Worm (Caenorhabditis elegans) whole organism, early embryonic: ENCODE results near the gene C16E9.1.

Experiments
- B0310.2 ChIP-seq: sonication (generic microtip); optimal IDR thresholded peaks from 2 replicates; lab custom pipeline; 2016; ENCODE audit warnings: mild to moderate bottlenecking, missing genetic modification characterization, missing compliant biosample characterization
- F13C5.2 ChIP-seq: sonication (generic microtip); optimal IDR thresholded peaks from 2 replicates; lab custom pipeline; 2017; ENCODE audit warnings: mild to moderate bottlenecking, missing genetic modification characterization, inconsistent platforms, missing compliant biosample characterization
- aly-1 ChIP-seq: sonication (generic microtip); optimal IDR thresholded peaks from 2 replicates; lab custom pipeline; 2016; ENCODE audit warnings: missing genetic modification characterization, missing compliant biosample characterization
- ama-1 ChIP-seq: fragments of 150-350 bp; optimal IDR thresholded peaks from 2 replicates; lab custom pipeline; 2014
- ceh-13 ChIP-seq: fragments of 200-800 bp; sonication (Bioruptor generic); optimal IDR thresholded peaks from 2 replicates; lab custom pipeline; 2018; ENCODE audit warnings: mild to moderate bottlenecking, missing genetic modification characterization, missing compliant biosample characterization
- ceh-36 ChIP-seq: sonication (generic microtip); optimal IDR thresholded peaks from 2 replicates; lab custom pipeline; 2016; ENCODE audit warnings: missing genetic modification characterization, inconsistent platforms, missing compliant biosample characterization
- ets-7 ChIP-seq: sonication (generic microtip); optimal IDR thresholded peaks from 2 replicates; lab custom pipeline; 2016; ENCODE audit warnings: missing genotype, missing genetic modification characterization, missing compliant biosample characterization
- flt-1 ChIP-seq: fragments of 200-800 bp; sonication (Bioruptor generic); IDR thresholded peaks from 2 replicates; pipeline ENCODE4 v1.3.6; 2022; ENCODE audit warnings: missing genetic modification characterization, missing compliant biosample characterization
- hmbx-1 ChIP-seq: sonication (generic microtip); optimal IDR thresholded peaks from 2 replicates; lab custom pipeline; 2016; ENCODE audit warnings: mild to moderate bottlenecking, missing genetic modification characterization, missing compliant biosample characterization
- hmg-4 ChIP-seq: fragments of 200-800 bp; sonication (Bioruptor generic); optimal IDR thresholded peaks from 2 replicates; lab custom pipeline; 2018; ENCODE audit warnings: mild to moderate bottlenecking, missing genetic modification characterization, missing compliant biosample characterization
- hnd-1 ChIP-seq: sonication (generic microtip); optimal IDR thresholded peaks from 2 replicates; lab custom pipeline; 2016; ENCODE audit warnings: missing genetic modification characterization, missing compliant biosample characterization
- pes-1 ChIP-seq: fragments of 200-800 bp; sonication (Bioruptor generic); IDR thresholded peaks from 2 replicates; pipeline ENCODE4 v1.3.6; 2022; ENCODE audit warnings: missing genetic modification reagents, missing genetic modification characterization, missing compliant biosample characterization
- scrt-1 ChIP-seq: fragments of 200-800 bp; sonication (Bioruptor generic); IDR thresholded peaks from 2 replicates; pipeline ENCODE4 v1.3.6; 2022; ENCODE audit warnings: missing genetic modification characterization, missing compliant biosample characterization
- sea-1 ChIP-seq: fragments of 200-800 bp; sonication (Bioruptor generic); conservative IDR thresholded peaks from 2 replicates; pipeline ENCODE4 v1.3.6; 2022; ENCODE audit warnings: missing genetic modification characterization, missing compliant biosample characterization
- tbx-11 ChIP-seq: fragments of 200-800 bp; sonication (Bioruptor generic); IDR thresholded peaks from 2 replicates; pipeline ENCODE4 v1.3.6; 2022; ENCODE audit warnings: missing genetic modification characterization, missing compliant biosample characterization
- tbx-37 ChIP-seq: fragments of 200-800 bp; sonication (Bioruptor generic); conservative IDR thresholded peaks from 2 replicates; pipeline ENCODE4 v1.3.6; 2022; ENCODE audit warnings: missing genetic modification reagents, missing genetic modification characterization, missing compliant biosample characterization
- tra-4 ChIP-seq: sonication (generic microtip); optimal IDR thresholded peaks from 2 replicates; lab custom pipeline; 2017; ENCODE audit warnings: missing genetic modification characterization, missing compliant biosample characterization

The C16E9.1 gene

DNA sequence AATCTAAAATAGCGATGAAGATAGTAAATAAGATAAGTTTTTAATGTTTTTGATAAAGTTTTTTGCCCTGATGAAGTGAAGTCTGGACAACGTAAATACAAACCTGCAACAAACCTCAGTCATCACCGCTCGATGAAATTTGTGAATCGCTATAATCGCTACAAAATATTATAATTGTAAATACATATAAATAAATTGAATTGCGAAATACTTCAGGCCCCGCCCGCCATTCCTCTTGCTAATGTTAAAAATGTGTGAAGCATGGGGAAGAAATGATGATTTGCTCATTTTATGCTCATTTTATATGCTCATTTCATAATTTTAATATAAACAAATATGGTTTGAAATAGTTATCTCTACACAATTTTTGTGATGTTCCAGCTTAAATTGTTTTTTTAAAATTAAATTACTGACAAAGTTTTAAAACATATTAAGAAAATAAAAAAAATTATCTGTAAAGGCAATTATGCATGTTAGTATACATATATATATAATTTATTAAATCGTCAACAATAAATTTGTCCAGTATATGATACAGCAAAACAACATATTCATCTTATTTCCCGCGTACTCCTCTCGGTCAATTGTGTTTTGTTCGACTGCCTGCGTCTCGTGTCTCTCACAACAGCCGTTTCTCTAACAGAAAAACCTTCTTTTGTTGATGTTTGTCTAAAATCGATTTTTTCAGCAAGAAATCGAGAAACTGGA, 35.8 kb upstream of the C16E9.1 start, which contains the start of gene sid-5:
Gene sid-5, plus strand, starts transcription at position 658 of the 708 bp plus-strand sequence.
- TF ChIP-seq hmbx-1: no peak
- no peak for TF ChIP-seq ceh-36 (tag; lab: Kevin White, UChicago)
- TF ChIP-seq sea-1 (GFP tag; lab: Robert Waterston, UW): no peak
- no peak for TF ChIP-seq ets-7 (tag; lab: Kevin White, UChicago)
- no peak for TF ChIP-seq pes-1
- no peak for TF ChIP-seq ceh-13 (GFP tag; lab: Kevin White, UChicago)
- TF ChIP-seq tbx-11: no peak
- TF ChIP-seq aly-1 (tag; lab: Kevin White, UChicago): no peak
- TF ChIP-seq hmg-4 (GFP tag; lab: Kevin White, UChicago): no peak
- TF ChIP-seq scrt-1: no peak
- no peak for TF ChIP-seq F13C5.2 (tag; lab: Kevin White, UChicago)
- TF ChIP-seq ama-1 (lab: Kevin White, UChicago): no peak
- TF ChIP-seq B0310.2 (tag; lab: Kevin White, UChicago): no peak
- TF ChIP-seq tbx-37: no peak
- no peak for TF ChIP-seq flt-1 (GFP tag; lab: Robert Waterston, UW)
- no peak for TF ChIP-seq tra-4 (tag; lab: Kevin White, UChicago)
- no peak for TF ChIP-seq hnd-1

ce11 chrX:6905581-6905980, 34.4 kb upstream of the C16E9.1 start:
- TF ChIP-seq tbx-11: no peak
- TF ChIP-seq ets-7 (tag; lab: Kevin White, UChicago): no peak
- TF ChIP-seq tra-4 (tag; lab: Kevin White, UChicago): no peak
- no peak for TF ChIP-seq hmg-4 (GFP tag; lab: Kevin White, UChicago)
- TF ChIP-seq hnd-1: no peak
- TF ChIP-seq ama-1 (lab: Kevin White, UChicago): no peak
- TF ChIP-seq ceh-36 (tag; lab: Kevin White, UChicago): no peak
- no peak for TF ChIP-seq B0310.2 (tag; lab: Kevin White, UChicago)
- no peak for TF ChIP-seq sea-1 (GFP tag; lab: Robert Waterston, UW)
- TF ChIP-seq ceh-13 (GFP tag; lab: Kevin White, UChicago): no peak
- TF ChIP-seq F13C5.2 (tag; lab: Kevin White, UChicago): no peak
- no peak for TF ChIP-seq tbx-37

ce11 chrX:6913989-6914388, 26.0 kb upstream of the C16E9.1 start, which contains the start of gene nhx-4:
Gene nhx-4 (plus strand): TSS chrX:6914289.
- TF ChIP-seq tbx-37: no peak
- no peak for TF ChIP-seq ceh-36 (tag; lab: Kevin White, UChicago)
- no peak for TF ChIP-seq aly-1 (tag; lab: Kevin White, UChicago)
- no peak for TF ChIP-seq ama-1 (lab: Kevin White, UChicago)
- no peak for TF ChIP-seq tbx-11
- TF ChIP-seq hnd-1: no peak
- no peak for TF ChIP-seq F13C5.2 (tag; lab: Kevin White, UChicago)
- no peak for TF ChIP-seq hmg-4 (GFP tag; lab: Kevin White, UChicago)
- TF ChIP-seq hmbx-1: no peak
- TF ChIP-seq ets-7 (tag; lab: Kevin White, UChicago): no peak
- TF ChIP-seq pes-1: no peak
- TF ChIP-seq B0310.2 (tag; lab: Kevin White, UChicago): no peak
- TF ChIP-seq tra-4 (tag; lab: Kevin White, UChicago): no peak
- TF ChIP-seq ceh-13 (GFP tag; lab: Kevin White, UChicago): no peak
- no peak for TF ChIP-seq sea-1 (GFP tag; lab: Robert Waterston, UW)

ce11 chrX:6915279-6915678, 24.7 kb upstream of the C16E9.1 start:
- TF ChIP-seq aly-1 (tag; lab: Kevin White, UChicago) (no peak), scrt-1 (no peak), pes-1 (no peak), hnd-1 (no peak), F13C5.2 (tag; lab: Kevin White, UChicago) (no peak), tbx-11 (no peak), tbx-37 (no peak), hmg-4 (GFP tag; lab: Kevin White, UChicago) (no peak), ets-7 (tag; lab: Kevin White, UChicago) (no peak), flt-1 (GFP tag; lab: Robert Waterston, UW) (no peak), ama-1 (lab: Kevin White, UChicago) (no peak), hmbx-1 (no peak), ceh-36 (tag; lab: Kevin White, UChicago) (no peak), tra-4 (tag; lab: Kevin White, UChicago) (no peak)

ce11 chrX:6916150-6916549, 23.9 kb upstream of the C16E9.1 start:
- no peak for TF ChIP-seq tbx-11
- TF ChIP-seq hnd-1: no peak
- no peak for TF ChIP-seq ceh-36 (tag; lab: Kevin White, UChicago)
- no peak for TF ChIP-seq ets-7 (tag; lab: Kevin White, UChicago)
- no peak for TF ChIP-seq pes-1
- TF ChIP-seq flt-1 (GFP tag; lab: Robert Waterston, UW): no peak
- no peak for TF ChIP-seq tbx-37
- TF ChIP-seq B0310.2 (tag; lab: Kevin White, UChicago): no peak
- TF ChIP-seq ama-1 (lab: Kevin White, UChicago): no peak
- no peak for TF ChIP-seq aly-1 (tag; lab: Kevin White, UChicago)
- TF ChIP-seq hmg-4 (GFP tag; lab: Kevin White, UChicago): no peak
- TF ChIP-seq hmbx-1: no peak
- no peak for TF ChIP-seq scrt-1
- no peak for TF ChIP-seq tra-4 (tag; lab: Kevin White, UChicago)
- TF ChIP-seq sea-1 (GFP tag; lab: Robert Waterston, UW): no peak
- no peak for TF ChIP-seq F13C5.2 (tag; lab: Kevin White, UChicago)
- TF ChIP-seq ceh-13 (GFP tag; lab: Kevin White, UChicago): no peak

DNA sequence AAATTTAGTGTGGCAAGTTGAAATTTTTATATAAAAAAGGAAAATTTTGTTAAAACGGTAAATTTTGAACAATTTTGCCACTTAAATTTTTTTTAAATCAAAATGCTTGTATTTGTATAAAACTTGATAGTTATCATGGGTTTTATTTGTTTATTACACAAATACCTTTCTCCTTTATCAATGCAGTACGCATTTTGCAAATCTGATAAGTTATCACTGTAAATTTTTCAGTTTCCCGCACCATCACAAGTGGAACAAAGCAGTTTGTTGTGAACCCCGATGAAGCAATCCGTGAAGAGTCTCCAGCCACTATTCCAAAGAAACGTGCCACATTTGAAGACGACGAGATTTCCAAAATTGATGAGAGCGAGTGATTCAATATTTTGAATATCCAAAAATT, 19.9 kb upstream of the C16E9.1 start:
- no peak for TF ChIP-seq hmg-4 (GFP tag; lab: Kevin White, UChicago)
- no peak for TF ChIP-seq ceh-13 (GFP tag; lab: Kevin White, UChicago)
- no peak for TF ChIP-seq ets-7 (tag; lab: Kevin White, UChicago)
- no peak for TF ChIP-seq aly-1 (tag; lab: Kevin White, UChicago)
- no peak for TF ChIP-seq hmbx-1
- TF ChIP-seq sea-1 (GFP tag; lab: Robert Waterston, UW): no peak
- TF ChIP-seq flt-1 (GFP tag; lab: Robert Waterston, UW): no peak

DNA sequence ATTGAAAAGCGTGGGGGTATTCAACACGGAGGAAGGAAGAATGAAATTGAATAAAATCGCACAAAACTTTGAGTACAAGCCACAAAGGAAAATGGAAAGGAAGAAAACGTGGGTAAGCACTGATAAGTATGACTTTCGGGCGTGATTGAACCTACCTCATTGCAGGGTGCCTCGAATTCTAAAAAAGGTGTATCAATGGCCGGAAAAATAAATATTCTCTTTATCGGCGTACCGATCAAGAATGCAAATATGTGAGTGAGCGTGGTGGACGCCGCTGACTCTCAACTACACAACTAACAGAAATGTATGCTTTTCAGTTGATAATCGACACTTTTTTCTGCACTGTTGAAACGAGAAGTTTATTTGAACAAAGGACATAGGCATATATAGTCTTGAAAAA, 15.6 kb upstream of the C16E9.1 start, which contains the start of gene otpl-3:
Gene otpl-3, minus strand, starts transcription at position 304 of the 400 bp plus-strand sequence.
- TF ChIP-seq tbx-11 (no peak), F13C5.2 (tag; lab: Kevin White, UChicago) (no peak), hmbx-1 (no peak), flt-1 (GFP tag; lab: Robert Waterston, UW) (no peak), hmg-4 (GFP tag; lab: Kevin White, UChicago) (no peak), ets-7 (tag; lab: Kevin White, UChicago) (no peak), B0310.2 (tag; lab: Kevin White, UChicago) (no peak), pes-1 (no peak), ceh-36 (tag; lab: Kevin White, UChicago) (no peak), scrt-1 (no peak), ceh-13 (GFP tag; lab: Kevin White, UChicago) (no peak), tbx-37 (no peak), aly-1 (tag; lab: Kevin White, UChicago) (no peak), sea-1 (GFP tag; lab: Robert Waterston, UW) (no peak), tra-4 (tag; lab: Kevin White, UChicago) (no peak), ama-1 (lab: Kevin White, UChicago) (no peak)
